Fruit fly (Drosophila melanogaster) whole organism, embryonic: ENCODE results near the gene CG9395.

Source experiments
- Atf3 ChIP-seq: fragments of 200-800 bp; sonication (Bioruptor generic); optimal IDR thresholded peaks from 3 replicates; lab custom pipeline; 2016; ENCODE audit warnings: missing biosample characterization, missing genetic modification characterization
- Awh ChIP-seq: fragments of 200-800 bp; sonication (Bioruptor generic); IDR thresholded peaks from 2 replicates; pipeline ENCODE4, ENCODE4 v1.3.6; 2022; ENCODE audit warnings: missing biosample characterization, missing genetic modification characterization
- Bteb2 ChIP-seq: fragments of 200-800 bp; sonication (Bioruptor generic); optimal IDR thresholded peaks from 2 replicates; lab custom pipeline; 2016; ENCODE audit warnings: missing biosample characterization, missing genetic modification characterization
- CG11695 ChIP-seq: fragments of 200-800 bp; sonication (Bioruptor generic); IDR thresholded peaks from 3 replicates; pipeline ENCODE4 v1.3.6; 2022; ENCODE audit warnings: missing biosample characterization, missing genetic modification characterization
- CG12299 ChIP-seq: fragments of 200-800 bp; sonication (Bioruptor generic); optimal IDR thresholded peaks from 2 replicates; lab custom pipeline; 2018; ENCODE audit warnings: missing biosample characterization, mild to moderate bottlenecking, missing genetic modification characterization
- CG15011 ChIP-seq: fragments of 200-800 bp; sonication (Bioruptor generic); optimal IDR thresholded peaks from 3 replicates; lab custom pipeline; 2018; ENCODE audit warnings: missing biosample characterization, mild to moderate bottlenecking, missing genetic modification characterization
- CG15514 ChIP-seq: fragments of 200-800 bp; sonication (Bioruptor generic); optimal IDR thresholded peaks from 3 replicates; lab custom pipeline; 2017; ENCODE audit warnings: missing biosample characterization, missing genetic modification characterization, mild to moderate bottlenecking, moderate library complexity, missing genetic modification reagents
- CG16813 ChIP-seq: fragments of 200-800 bp; sonication (Bioruptor generic); IDR thresholded peaks from 3 replicates; pipeline ENCODE4 v1.3.6; 2022; ENCODE audit warnings: missing biosample characterization, missing genetic modification characterization; ENCODE audit not compliant: partially characterized antibody
- CG16863 ChIP-seq: fragments of 200-800 bp; sonication (Bioruptor generic); optimal IDR thresholded peaks from 3 replicates; lab custom pipeline; 2016; ENCODE audit warnings: missing biosample characterization, missing genetic modification characterization
- CG18262 ChIP-seq: fragments of 200-800 bp; optimal IDR thresholded peaks from 3 replicates; lab custom pipeline; 2019; ENCODE audit warnings: missing biosample characterization, mild to moderate bottlenecking, missing genetic modification characterization, moderate library complexity
- CG18764 ChIP-seq: fragments of 200-800 bp; sonication (Bioruptor generic); optimal IDR thresholded peaks from 3 replicates; lab custom pipeline; 2016; ENCODE audit warnings: missing biosample characterization, missing genetic modification characterization
- CG2678 ChIP-seq: fragments of 200-800 bp; sonication (Bioruptor generic); optimal IDR thresholded peaks from 3 replicates; lab custom pipeline; 2019; ENCODE audit warnings: missing biosample characterization, mild to moderate bottlenecking, missing genetic modification characterization, moderate library complexity
- CG30403 ChIP-seq: fragments of 200-800 bp; sonication (Bioruptor generic); optimal IDR thresholded peaks from 3 replicates; lab custom pipeline; 2016; ENCODE audit warnings: missing biosample characterization, missing genetic modification characterization
- CG3065 ChIP-seq: fragments of 200-800 bp; sonication (Bioruptor generic); optimal IDR thresholded peaks from 2 replicates; lab custom pipeline; 2016; ENCODE audit warnings: missing biosample characterization, missing genetic modification characterization
- CG31365 ChIP-seq: fragments of 200-800 bp; sonication (Bioruptor generic); optimal IDR thresholded peaks from 2 replicates; lab custom pipeline; 2018; ENCODE audit warnings: missing biosample characterization, mild to moderate bottlenecking, missing genetic modification characterization
- CG33213 ChIP-seq: fragments of 200-800 bp; sonication (Bioruptor generic); optimal IDR thresholded peaks from 3 replicates; lab custom pipeline; 2016; ENCODE audit warnings: missing biosample characterization, missing genetic modification characterization
- CG6254 ChIP-seq: fragments of 200-800 bp; sonication (Bioruptor generic); optimal IDR thresholded peaks from 3 replicates; lab custom pipeline; 2017; ENCODE audit warnings: mild to moderate bottlenecking, missing biosample characterization, missing genetic modification reagents, missing genetic modification characterization
- CG6813 ChIP-seq: fragments of 200-800 bp; sonication (Bioruptor generic); optimal IDR thresholded peaks from 2 replicates; lab custom pipeline; 2017; ENCODE audit warnings: missing biosample characterization, missing genetic modification characterization, mild to moderate bottlenecking, moderate library complexity, missing genetic modification reagents
- Camta ChIP-seq: fragments of 200-800 bp; sonication (Bioruptor generic); optimal IDR thresholded peaks from 2 replicates; lab custom pipeline; 2016; ENCODE audit warnings: missing biosample characterization, missing genetic modification characterization
- CoRest ChIP-seq: fragments of 200-800 bp; sonication (Bioruptor generic); optimal IDR thresholded peaks from 3 replicates; lab custom pipeline; 2018; ENCODE audit warnings: missing biosample characterization, mild to moderate bottlenecking, missing genetic modification characterization, moderate library complexity
- Hey ChIP-seq: fragments of 200-800 bp; sonication (Bioruptor generic); optimal IDR thresholded peaks from 3 replicates; lab custom pipeline; 2018; ENCODE audit warnings: missing biosample characterization, mild to moderate bottlenecking, missing genetic modification characterization
- HmgD ChIP-seq: fragments of 200-800 bp; sonication (Bioruptor generic); optimal IDR thresholded peaks from 3 replicates; lab custom pipeline; 2016; ENCODE audit warnings: missing biosample characterization, missing genetic modification characterization
- MESR4 ChIP-seq: fragments of 200-800 bp; sonication (Bioruptor generic); optimal IDR thresholded peaks from 2 replicates; lab custom pipeline; 2018; ENCODE audit warnings: missing biosample characterization, mild to moderate bottlenecking, missing genetic modification characterization, moderate library complexity
- Opbp ChIP-seq: fragments of 200-800 bp; sonication (Bioruptor generic); IDR thresholded peaks from 3 replicates; pipeline ENCODE4 v1.3.6; 2022; ENCODE audit warnings: missing biosample characterization, missing genetic modification characterization; ENCODE audit not compliant: partially characterized antibody
- Rfx ChIP-seq: fragments of 200-800 bp; sonication (Bioruptor generic); IDR thresholded peaks from 2 replicates; pipeline ENCODE4 v1.3.6; 2022; ENCODE audit warnings: missing biosample characterization, missing genetic modification characterization
- Rx ChIP-seq: fragments of 200-800 bp; sonication (Bioruptor generic); IDR thresholded peaks from 2 replicates; pipeline ENCODE4 v1.3.6; 2022; ENCODE audit warnings: missing biosample characterization, missing genetic modification characterization
- Sox102F ChIP-seq: fragments of 200-800 bp; sonication (Bioruptor generic); optimal IDR thresholded peaks from 2 replicates; lab custom pipeline; 2018; ENCODE audit warnings: missing biosample characterization, mild to moderate bottlenecking, missing genetic modification characterization, moderate library complexity
- Usf ChIP-seq: fragments of 200-800 bp; sonication (Bioruptor generic); optimal IDR thresholded peaks from 2 replicates; lab custom pipeline; 2017; ENCODE audit warnings: missing genotype, missing biosample characterization, missing genetic modification characterization
- ase ChIP-seq: fragments of 200-800 bp; sonication (Bioruptor generic); IDR thresholded peaks from 3 replicates; pipeline ENCODE4 v1.3.6; 2022; ENCODE audit warnings: missing biosample characterization, missing genetic modification characterization
- ato ChIP-seq: fragments of 200-800 bp; sonication (Bioruptor generic); IDR thresholded peaks from 2 replicates; pipeline ENCODE4 v1.3.6; 2022; ENCODE audit warnings: missing biosample characterization, missing genetic modification characterization; ENCODE audit not compliant: partially characterized antibody
- dan ChIP-seq: fragments of 200-800 bp; sonication (Bioruptor generic); IDR thresholded peaks from 2 replicates; pipeline ENCODE4 v1.3.6; 2022; ENCODE audit warnings: missing biosample characterization, missing genetic modification characterization
- dati ChIP-seq: fragments of 200-800 bp; sonication (Bioruptor generic); IDR thresholded peaks from 2 replicates; pipeline ENCODE4 v1.3.6; 2022; ENCODE audit warnings: missing biosample characterization, missing genetic modification characterization
- gcm2 ChIP-seq: fragments of 200-800 bp; sonication (Bioruptor generic); optimal IDR thresholded peaks from 2 replicates; lab custom pipeline; 2016; ENCODE audit warnings: missing biosample characterization, missing genetic modification characterization
- gfzf ChIP-seq: fragments of 200-800 bp; sonication (Bioruptor generic); optimal IDR thresholded peaks from 2 replicates; lab custom pipeline; 2016; ENCODE audit warnings: missing biosample characterization, mild to moderate bottlenecking, missing genetic modification characterization, moderate library complexity
- gt ChIP-seq: fragments of 200-800 bp; sonication (Bioruptor generic); IDR thresholded peaks from 2 replicates; pipeline ENCODE4 v1.3.6; 2022; ENCODE audit warnings: missing biosample characterization, missing genetic modification characterization
- hbn ChIP-seq: fragments of 200-800 bp; sonication (Bioruptor generic); IDR thresholded peaks from 2 replicates; pipeline ENCODE4 v1.3.6; 2022; ENCODE audit warnings: missing biosample characterization, missing genetic modification characterization; ENCODE audit not compliant: partially characterized antibody
- hkb ChIP-seq, 2 experiments: fragments of 200-800 bp in 1 of 2; fragments of >200 bp in 1 of 2; sonication (Bioruptor generic) in 1 of 2; IDR thresholded peaks in 1 of 2; optimal IDR thresholded peaks in 1 of 2; 2 replicates each; pipeline versions ENCODE4 v1.3.6 to Lab custom; 2017 to 2022; ENCODE audit warnings: missing biosample characterization in 1 of 2, missing genetic modification characterization in 1 of 2
- kni ChIP-seq: fragments of 200-800 bp; sonication (Bioruptor generic); optimal IDR thresholded peaks from 3 replicates; lab custom pipeline; 2017; ENCODE audit warnings: mild to moderate bottlenecking, missing biosample characterization, missing genetic modification reagents, missing genetic modification characterization
- mam ChIP-seq: fragments of 200-800 bp; sonication (Bioruptor generic); optimal IDR thresholded peaks from 3 replicates; lab custom pipeline; 2016; ENCODE audit warnings: missing biosample characterization, missing genetic modification characterization
- mld ChIP-seq: fragments of 200-800 bp; sonication (Bioruptor generic); IDR thresholded peaks from 3 replicates; pipeline ENCODE4 v1.3.6; 2022; ENCODE audit warnings: missing biosample characterization, missing genetic modification characterization; ENCODE audit not compliant: partially characterized antibody
- pho ChIP-seq: fragments of 200-800 bp; sonication (Bioruptor generic); optimal IDR thresholded peaks from 2 replicates; lab custom pipeline; 2016; ENCODE audit warnings: missing biosample characterization, missing genetic modification characterization
- scrt ChIP-seq: fragments of 200-800 bp; sonication (Bioruptor generic); optimal IDR thresholded peaks from 2 replicates; lab custom pipeline; 2018; ENCODE audit warnings: missing biosample characterization, mild to moderate bottlenecking, missing genetic modification characterization, moderate library complexity
- sima ChIP-seq: fragments of 200-800 bp; sonication (Bioruptor generic); optimal IDR thresholded peaks from 2 replicates; lab custom pipeline; 2016; ENCODE audit warnings: missing biosample characterization, missing genetic modification characterization
- ssp ChIP-seq: fragments of 200-800 bp; sonication (Bioruptor generic); IDR thresholded peaks from 2 replicates; pipeline ENCODE4 v1.3.6; 2022; ENCODE audit warnings: missing biosample characterization, missing genetic modification characterization
- sug ChIP-seq: fragments of 200-800 bp; optimal IDR thresholded peaks from 2 replicates; lab custom pipeline; 2019; ENCODE audit warnings: missing biosample characterization, mild to moderate bottlenecking, missing genetic modification characterization, moderate library complexity
- unc-4 ChIP-seq: fragments of 200-800 bp; sonication (Bioruptor generic); IDR thresholded peaks from 2 replicates; pipeline ENCODE4 v1.3.6; 2022; ENCODE audit warnings: missing biosample characterization, missing genetic modification characterization; ENCODE audit not compliant: partially characterized antibody
- wek ChIP-seq: fragments of 200-800 bp; sonication (Bioruptor generic); optimal IDR thresholded peaks from 3 replicates; lab custom pipeline; 2018; ENCODE audit warnings: missing biosample characterization, mild to moderate bottlenecking, missing genetic modification characterization, moderate library complexity

Gene CG9395

DNA sequence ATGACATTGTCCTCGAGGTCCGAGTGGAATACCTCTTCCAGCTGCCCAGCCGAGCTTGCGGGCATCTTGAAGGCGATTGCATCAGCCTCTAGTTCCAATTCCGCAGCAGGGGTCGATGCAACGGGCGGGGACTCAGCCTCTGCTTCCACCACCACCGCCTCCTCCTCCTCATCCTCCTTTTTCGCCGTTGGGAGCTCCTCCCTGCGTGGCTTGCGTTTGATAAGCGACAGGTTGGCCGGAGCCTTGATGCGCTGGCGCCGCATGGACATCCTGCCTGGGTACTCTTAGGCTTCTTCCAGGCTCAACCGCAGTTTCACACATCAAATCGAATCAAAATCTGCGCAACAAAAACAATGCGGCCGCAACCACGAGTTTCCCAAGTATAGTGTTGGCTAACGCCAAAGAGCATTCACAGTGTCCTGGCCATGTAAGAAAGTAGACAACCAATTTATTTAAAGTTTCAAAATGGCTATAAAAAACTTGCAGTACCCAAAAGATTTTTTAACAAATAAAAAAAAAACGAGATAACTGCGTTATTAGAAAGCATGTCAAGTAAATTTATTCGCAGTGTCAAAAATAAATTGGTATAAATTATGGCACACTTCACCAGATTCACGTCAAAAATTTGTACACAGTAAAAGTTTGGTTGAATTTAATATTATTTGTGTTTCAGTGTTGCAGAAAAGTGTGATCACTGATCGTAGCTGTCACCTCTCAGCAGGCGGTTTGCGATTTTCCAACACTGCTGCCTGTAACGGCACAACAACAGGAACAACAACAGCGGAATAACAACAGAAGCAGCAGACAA lies 18.8 kb upstream of the CG9395 start, which contains the start of the genes Bdp1 and CG6565 (continued):
- TF ChIP-seq CG3065 (GFP tag; lab: Kevin White, UChicago) (peak; percentile 96), Atf3 (peak; percentile 98), gt (GFP tag; lab: Robert Waterston, UW) (peak; percentile 81), CG18764 (GFP tag; lab: Kevin White, UChicago) (peak; percentile 96), wek (GFP tag; lab: Kevin White, UChicago) (peak; percentile 68), Usf (GFP tag; lab: Kevin White, UChicago) (peak; percentile 97), Rx (GFP tag; lab: Robert Waterston, UW) (peak; percentile 93), CG16863 (peak; percentile 98), dati (GFP tag; lab: Robert Waterston, UW) (peak; percentile 60), kni (peak; percentile 89), CG33213 (GFP tag; lab: Kevin White, UChicago) (peak; percentile 98), dan (peak; percentile 93), hkb (optimal IDR thresholded peaks at IDR 0.05; lab: Kevin White, UChicago) (peak; percentile 91), hkb (GFP tag; IDR thresholded peaks at IDR 0.05; lab: Robert Waterston, UW) (peak; percentile 93), CG11695 (GFP tag; lab: Robert Waterston, UW) (peak; percentile 94), sima (GFP tag; lab: Kevin White, UChicago) (peak; percentile 91), pho (peak; percentile 99), CG31365 (peak; percentile 31), CG12299 (tag; lab: Kevin White, UChicago) (peak; percentile 92), mam (GFP tag; lab: Kevin White, UChicago) (peak; percentile 99), MESR4 (GFP tag; lab: Kevin White, UChicago) (peak; percentile 79), scrt (GFP tag; lab: Kevin White, UChicago) (peak; percentile 86), ato (GFP tag; lab: Robert Waterston, UW) (no peak), CoRest (tag; lab: Kevin White, UChicago) (peak; percentile 99), ase (GFP tag; lab: Robert Waterston, UW) (peak; percentile 94), Sox102F (GFP tag; lab: Kevin White, UChicago) (peak; percentile 98), CG15011 (peak; percentile 94), CG2678 (tag; lab: Kevin White, UChicago) (peak; percentile 97), Hey (tag; lab: Kevin White, UChicago) (peak; percentile 85), Opbp (GFP tag; lab: Robert Waterston, UW) (no peak), CG15514 (GFP tag; lab: Kevin White, UChicago) (peak; percentile 89), HmgD (GFP tag; lab: Kevin White, UChicago) (peak; percentile 97), CG6813 (GFP tag; lab: Kevin White, UChicago) (peak; percentile 85), mld (GFP tag; lab: Robert Waterston, UW) (no peak), CG6254 (GFP tag; lab: Kevin White, UChicago) (peak; percentile 91), Awh (GFP tag; lab: Robert Waterston, UW) (peak; percentile 84), hbn (GFP tag; lab: Robert Waterston, UW) (no peak), unc-4 (GFP tag; lab: Robert Waterston, UW) (no peak), CG30403 (GFP tag; lab: Kevin White, UChicago) (peak; percentile 99), CG16813 (GFP tag; lab: Robert Waterston, UW) (0 out of 3 replicates have a peak, but pooled peaks have one; percentile 35), ssp (peak; percentile 92), Bteb2 (peak; percentile 98), Camta (GFP tag; lab: Kevin White, UChicago) (peak; percentile 99), gcm2 (GFP tag; lab: Kevin White, UChicago) (peak; percentile 97), CG18262 (peak; percentile 95), sug (tag; lab: Kevin White, UChicago) (peak; percentile 95), Rfx (peak; percentile 96), gfzf (peak; percentile 33)
